Worm (Caenorhabditis elegans): ENCODE data around the gene tag-10.
"Not testable (repeated sequence)": the region's sequence is repeated elsewhere in the genome, so short reads cannot be mapped to it uniquely, and the experiment has no call there.

DNA sequence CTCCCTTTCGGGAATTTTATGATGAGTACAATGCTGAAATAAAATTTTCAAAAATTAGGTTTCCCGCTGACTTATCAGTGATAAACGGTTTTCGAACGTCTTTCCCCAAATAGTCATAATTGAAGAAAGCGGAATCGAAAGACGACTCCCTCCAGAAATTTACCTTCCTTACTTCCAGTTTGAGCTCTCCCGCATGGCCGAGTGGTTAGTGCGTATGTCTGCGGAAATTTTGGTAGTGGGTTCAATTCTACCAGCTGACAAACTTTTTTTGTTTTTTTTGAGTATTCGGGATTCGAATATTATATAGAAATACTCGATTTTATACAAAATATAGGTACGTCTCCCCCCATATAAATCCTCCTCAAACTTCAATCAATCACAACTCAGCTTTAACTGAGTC, 26.0 kb downstream of the tag-10 start:
- not testable (repeated sequence) for TF ChIP-seq tag-97 (GFP tag; IDR thresholded peaks at IDR 0.05); lin-15B (tag; optimal IDR thresholded peaks at IDR 0.05)

Data from whole organism, L4 larva.